Worm (Caenorhabditis elegans) whole organism, L2 larva: Measurements from ENCODE around the gene T14B4.8.

Experiments used
- F13H6.1 ChIP-seq: sonication (generic microtip); optimal IDR thresholded peaks from 2 replicates; lab custom pipeline; 2016; ENCODE audit warnings: missing genetic modification characterization, missing compliant biosample characterization
- R02D3.7 ChIP-seq: fragments of 150-350 bp; optimal IDR thresholded peaks from 2 replicates; lab custom pipeline; 2014; ENCODE audit warnings: missing biosample characterization, missing genetic modification characterization
- Y55F3AM.14 ChIP-seq: fragments of 200-800 bp; sonication (Bioruptor generic); optimal IDR thresholded peaks from 2 replicates; lab custom pipeline; 2018; ENCODE audit warnings: mild to moderate bottlenecking, missing genetic modification characterization, missing compliant biosample characterization
- ZK546.5 ChIP-seq: sonication (generic microtip); optimal IDR thresholded peaks from 2 replicates; lab custom pipeline; 2017; ENCODE audit warnings: missing biosample characterization, missing genetic modification characterization
- aly-2 ChIP-seq: fragments of 150-350 bp; optimal IDR thresholded peaks from 2 replicates; lab custom pipeline; 2014; ENCODE audit warnings: missing biosample characterization, missing genetic modification characterization
- blmp-1 ChIP-seq: sonication (generic microtip); optimal IDR thresholded peaks from 2 replicates; lab custom pipeline; 2017; ENCODE audit warnings: missing genetic modification characterization, mild to moderate bottlenecking, missing compliant biosample characterization, antibody characterized with exemption, moderate library complexity; ENCODE audit not compliant: insufficient read depth
- crh-2 ChIP-seq: sonication (generic microtip); optimal IDR thresholded peaks from 2 replicates; lab custom pipeline; 2017; ENCODE audit warnings: missing biosample characterization, missing genetic modification characterization
- elt-1 ChIP-seq: fragments of 150-350 bp; optimal IDR thresholded peaks from 2 replicates; lab custom pipeline; 2014; ENCODE audit warnings: missing biosample characterization, missing genetic modification characterization
- fos-1 ChIP-seq: fragments of 150-350 bp; optimal IDR thresholded peaks from 2 replicates; lab custom pipeline; 2014; ENCODE audit warnings: missing biosample characterization, missing genetic modification characterization
- gmeb-1 ChIP-seq: fragments of 150-350 bp; optimal IDR thresholded peaks from 2 replicates; lab custom pipeline; 2014; ENCODE audit warnings: missing biosample characterization, missing genetic modification characterization
- lin-39 ChIP-seq: fragments of 150-350 bp; optimal IDR thresholded peaks from 2 replicates; lab custom pipeline; 2014; ENCODE audit warnings: missing biosample characterization, missing genetic modification reagents, missing genetic modification characterization
- lsy-2 ChIP-seq, 2 experiments: fragments of 150-350 bp in 1 of 2; sonication (generic microtip) in 1 of 2; optimal IDR thresholded peaks; 2 replicates each; lab custom pipeline; 2014 to 2017; ENCODE audit warnings: missing biosample characterization in 2 of 2, missing genetic modification characterization in 2 of 2
- mdl-1 ChIP-seq, 2 experiments: fragments of 150-350 bp in 1 of 2; sonication (generic microtip) in 1 of 2; optimal IDR thresholded peaks; 2 replicates each; lab custom pipeline; 2017; ENCODE audit warnings: missing biosample characterization in 2 of 2, missing genetic modification characterization in 2 of 2
- nhr-10 ChIP-seq: sonication (generic microtip); optimal IDR thresholded peaks from 2 replicates; lab custom pipeline; 2017; ENCODE audit warnings: missing biosample characterization, missing genetic modification characterization
- nhr-11 ChIP-seq: fragments of 150-350 bp; optimal IDR thresholded peaks from 2 replicates; lab custom pipeline; 2014; ENCODE audit warnings: missing biosample characterization, missing genetic modification characterization
- nhr-129 ChIP-seq: fragments of 150-350 bp; optimal IDR thresholded peaks from 2 replicates; lab custom pipeline; 2014; ENCODE audit warnings: missing biosample characterization, missing genetic modification characterization
- nhr-21 ChIP-seq: fragments of 150-350 bp; optimal IDR thresholded peaks from 2 replicates; lab custom pipeline; 2014; ENCODE audit warnings: missing biosample characterization, missing genetic modification characterization
- nhr-25 ChIP-seq: fragments of 150-350 bp; sonication (generic microtip); optimal IDR thresholded peaks from 3 replicates; lab custom pipeline; 2014; ENCODE audit warnings: missing biosample characterization, missing genetic modification characterization
- nhr-6 ChIP-seq: fragments of 150-350 bp; optimal IDR thresholded peaks from 2 replicates; lab custom pipeline; 2014; ENCODE audit warnings: missing biosample characterization, missing genetic modification characterization
- sem-4 ChIP-seq: fragments of 150-350 bp; optimal IDR thresholded peaks from 2 replicates; lab custom pipeline; 2014; ENCODE audit warnings: missing biosample characterization, missing genetic modification reagents, missing genetic modification characterization
- skn-1 ChIP-seq: sonication (generic microtip); optimal IDR thresholded peaks from 2 replicates; lab custom pipeline; 2017; ENCODE audit warnings: missing biosample characterization, missing genetic modification characterization
- sma-9 ChIP-seq, 2 experiments: fragments of 150-350 bp in 1 of 2; sonication (generic microtip) in 1 of 2; optimal IDR thresholded peaks; 2 replicates each; lab custom pipeline; 2014 to 2016; ENCODE audit warnings: missing genetic modification characterization in 2 of 2, mild to moderate bottlenecking in 1 of 2, missing biosample characterization in 1 of 2, missing compliant biosample characterization in 1 of 2, missing genetic modification reagents in 1 of 2, moderate library complexity in 1 of 2
- snpc-4 ChIP-seq: fragments of 150-350 bp; optimal IDR thresholded peaks from 2 replicates; lab custom pipeline; 2014; ENCODE audit warnings: missing biosample characterization, missing genetic modification characterization
- unc-39 ChIP-seq: fragments of 150-350 bp; optimal IDR thresholded peaks from 2 replicates; lab custom pipeline; 2014; ENCODE audit warnings: missing biosample characterization, missing genetic modification characterization
- unc-55 ChIP-seq: fragments of 150-350 bp; sonication (generic microtip); optimal IDR thresholded peaks from 3 replicates; lab custom pipeline; 2014; ENCODE audit warnings: missing biosample characterization, missing genetic modification reagents, missing genetic modification characterization
- unc-62 ChIP-seq: fragments of 150-350 bp; optimal IDR thresholded peaks from 2 replicates; lab custom pipeline; 2014; ENCODE audit warnings: missing biosample characterization, missing genetic modification reagents, missing genetic modification characterization
- zag-1 ChIP-seq: fragments of 150-350 bp; optimal IDR thresholded peaks from 2 replicates; lab custom pipeline; 2014; ENCODE audit warnings: missing biosample characterization, missing genetic modification characterization
- ztf-1 ChIP-seq: fragments of 200-800 bp; sonication (Bioruptor generic); conservative IDR thresholded peaks from 2 replicates; pipeline ENCODE4 v1.3.6; 2022; ENCODE audit warnings: missing genetic modification characterization, missing compliant biosample characterization
- ztf-11 ChIP-seq: sonication (generic microtip); optimal IDR thresholded peaks from 2 replicates; lab custom pipeline; 2017; ENCODE audit warnings: missing biosample characterization, missing genetic modification characterization
- ztf-4 ChIP-seq: fragments of 150-350 bp; optimal IDR thresholded peaks from 2 replicates; lab custom pipeline; 2014; ENCODE audit warnings: missing biosample characterization, missing genetic modification characterization

Gene T14B4.8

ce11 chrII:6718221-6718620 lies 11.0 kb downstream of the T14B4.8 start, which contains the start of gene tsp-10:
TSS of gene tsp-10 (plus strand) at chrII:6718586.
- TF ChIP-seq F13H6.1 (tag; lab: Kevin White, UChicago) (no peak), aly-2 (no peak), ztf-1 (no peak), ztf-11 (no peak), crh-2 (tag; lab: Kevin White, UChicago) (no peak), nhr-11 (no peak), unc-39 (tag; lab: Kevin White, UChicago) (no peak)

- TF ChIP-seq unc-55 (GFP tag; lab: Kevin White, UChicago) (no peak), fos-1 (tag; lab: Kevin White, UChicago) (no peak), Y55F3AM.14 (GFP tag; lab: Kevin White, UChicago) (no peak), unc-39 (tag; lab: Kevin White, UChicago) (no peak), nhr-25 (tag; lab: Kevin White, UChicago) (no peak)
Observed at ce11 chrII:6716638-6717037, 12.6 kb downstream of the T14B4.8 start, which contains the start of the genes T14B4.5 and T14B4.20. TSS of gene T14B4.5 (plus strand) at chrII:6716863. TSS of gene T14B4.20 (plus strand) at chrII:6716901.

DNA sequence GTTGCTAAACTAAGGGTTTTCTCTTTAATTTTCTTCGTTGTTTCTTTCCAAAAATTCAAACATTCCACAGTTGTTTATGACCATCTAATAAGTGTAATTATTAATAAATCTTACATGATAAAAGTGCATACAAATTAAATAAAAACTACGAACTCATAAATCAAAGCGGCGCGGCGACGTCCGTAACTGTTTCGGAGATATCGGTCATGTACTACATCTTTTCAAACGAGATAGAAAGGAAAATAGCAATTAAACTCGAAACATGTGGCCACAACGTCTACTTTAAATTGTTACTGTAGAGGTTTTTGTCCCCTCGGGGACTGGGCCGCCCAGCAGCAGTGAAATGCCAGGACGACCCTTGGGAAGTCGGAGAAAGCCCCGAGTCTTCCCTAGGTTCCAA lies 13.3 kb downstream of the T14B4.8 start:
- TF ChIP-seq crh-2 (tag; lab: Kevin White, UChicago), result no peak
- TF ChIP-seq sma-9 (GFP tag; optimal IDR thresholded peaks at IDR 0.05; lab: Kevin White, UChicago), result peak; percentile 59
- TF ChIP-seq sma-9 (tag; optimal IDR thresholded peaks at IDR 0.05; lab: Kevin White, UChicago), result no peak
- TF ChIP-seq sem-4 (tag; lab: Kevin White, UChicago), result no peak
- TF ChIP-seq snpc-4 (tag; lab: Kevin White, UChicago), result no peak
- TF ChIP-seq R02D3.7 (tag; lab: Kevin White, UChicago), result no peak
- TF ChIP-seq nhr-21 (tag; lab: Kevin White, UChicago), result peak; percentile 42
- no peak for TF ChIP-seq nhr-10 (tag; lab: Kevin White, UChicago)
- no peak for TF ChIP-seq unc-39 (tag; lab: Kevin White, UChicago)

DNA sequence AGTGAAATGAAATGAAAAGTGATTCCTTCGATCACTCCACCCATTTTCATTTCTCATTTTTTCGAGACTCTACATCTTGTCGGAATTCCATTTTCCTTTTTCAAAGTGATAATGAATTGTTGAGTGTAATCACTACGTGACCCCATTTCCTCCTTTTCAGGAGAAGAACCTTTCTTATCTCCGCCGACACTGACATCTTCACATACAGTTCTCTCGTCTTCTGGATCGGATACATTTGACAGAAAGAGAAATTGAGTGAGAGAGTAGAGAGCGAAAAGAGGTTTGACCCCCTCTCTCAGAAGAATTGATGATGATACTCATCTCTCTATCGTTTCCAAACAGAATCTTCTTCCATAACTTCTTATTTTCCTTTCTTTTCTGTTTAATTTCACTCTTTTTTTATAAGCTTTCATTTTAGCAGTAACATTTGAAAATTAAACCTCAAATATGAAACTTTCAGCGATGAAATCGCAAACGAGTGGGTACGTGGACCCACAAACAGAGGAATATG lies 15.3 kb downstream of the T14B4.8 start, which contains the start of gene dpy-2:
TSS of gene dpy-2 (plus strand) at position 461 of the 511 bp plus-strand sequence.
- TF ChIP-seq blmp-1 (tag; lab: Kevin White, UChicago) (peak; percentile 67), lin-39 (tag; lab: Kevin White, UChicago) (no peak), nhr-21 (tag; lab: Kevin White, UChicago) (peak; percentile 44)

DNA sequence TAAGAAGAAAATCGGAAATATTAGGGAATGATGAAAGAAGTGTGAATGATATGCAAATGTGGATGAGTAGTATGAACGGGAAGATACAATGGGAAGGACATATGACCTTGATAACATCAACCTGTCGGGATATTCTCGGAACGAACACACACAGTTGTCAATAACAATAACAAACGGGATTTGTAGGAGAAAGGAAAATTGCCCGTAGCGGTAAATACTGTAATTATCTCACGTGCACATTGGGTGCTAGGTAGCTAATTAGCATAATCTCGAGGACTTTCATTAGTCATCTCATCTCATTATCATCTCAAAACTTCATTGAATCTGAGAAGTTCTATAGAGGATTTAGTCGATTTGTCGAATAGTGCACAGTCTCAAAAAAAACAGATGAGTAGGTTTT lies 16.2 kb downstream of the T14B4.8 start:
- no peak for TF ChIP-seq snpc-4 (tag; lab: Kevin White, UChicago)
- TF ChIP-seq fos-1 (tag; lab: Kevin White, UChicago), result no peak
- TF ChIP-seq skn-1 (tag; lab: Kevin White, UChicago), result no peak
- TF ChIP-seq ztf-1, result no peak
- TF ChIP-seq nhr-6 (tag; lab: Kevin White, UChicago), result no peak
- TF ChIP-seq gmeb-1 (tag; lab: Kevin White, UChicago), result no peak
- no peak for TF ChIP-seq nhr-21 (tag; lab: Kevin White, UChicago)
- no peak for TF ChIP-seq nhr-11
- TF ChIP-seq zag-1 (tag; lab: Kevin White, UChicago), result no peak
- no peak for TF ChIP-seq aly-2
- no peak for TF ChIP-seq unc-62 (GFP tag; lab: Kevin White, UChicago)
- TF ChIP-seq nhr-129 (tag; lab: Kevin White, UChicago), result no peak
- TF ChIP-seq ZK546.5 (tag; lab: Kevin White, UChicago), result no peak
- TF ChIP-seq sem-4 (tag; lab: Kevin White, UChicago), result no peak
- no peak for TF ChIP-seq elt-1 (tag; lab: Kevin White, UChicago)
- TF ChIP-seq F13H6.1 (tag; lab: Kevin White, UChicago), result no peak
- no peak for TF ChIP-seq nhr-10 (tag; lab: Kevin White, UChicago)
- TF ChIP-seq lsy-2 (tag; optimal IDR thresholded peaks at IDR 0.05; lab: Kevin White, UChicago), result no peak
- TF ChIP-seq mdl-1 (tag; optimal IDR thresholded peaks at IDR 0.05; lab: Kevin White, UChicago), result no peak
- TF ChIP-seq ztf-4 (tag; lab: Kevin White, UChicago), result no peak
